Worm (Caenorhabditis elegans) whole organism, L4/young adult: ENCODE results near the gene dgk-4.
A peak's percentile ranks its signal among the peaks of the same experiment; 100 is the strongest.

Experiments
- W03F9.2 ChIP-seq: fragments of 150-350 bp; optimal IDR thresholded peaks from 2 replicates; lab custom pipeline; 2014; ENCODE audit warnings: missing biosample characterization, missing genetic modification characterization
- dao-5 ChIP-seq: sonication (generic microtip); optimal IDR thresholded peaks from 2 replicates; lab custom pipeline; 2016; ENCODE audit warnings: missing genotype, missing genetic modification characterization, moderate library complexity, missing compliant biosample characterization
- him-1 ChIP-seq: sonication (generic microtip); optimal IDR thresholded peaks from 2 replicates; lab custom pipeline; 2016; ENCODE audit warnings: missing genotype, missing genetic modification reagents, missing genetic modification characterization, missing compliant biosample characterization

The dgk-4 gene

DNA sequence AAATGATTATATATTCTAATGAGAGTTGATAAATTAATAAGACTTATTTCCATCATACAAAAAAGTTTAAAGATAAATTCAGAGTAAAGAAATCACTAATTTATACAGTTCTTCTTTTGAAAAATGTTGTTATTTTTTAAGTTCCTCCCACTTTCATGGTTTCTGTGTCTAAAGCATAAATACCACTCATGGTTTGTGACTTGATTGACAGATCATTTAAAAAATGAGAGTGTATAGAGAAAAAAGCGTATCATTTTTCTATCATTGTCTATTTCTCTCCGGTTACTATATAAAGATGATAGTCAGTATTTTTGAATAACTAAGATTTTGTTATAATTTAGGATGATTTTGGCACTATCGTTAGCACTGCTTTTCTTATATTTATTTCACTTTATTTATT is 16.5 kb upstream of the dgk-4 start, which contains the start of gene cyp-33E3:
Gene cyp-33E3 (plus strand): TSS at position 316 of the 400 bp plus-strand sequence.
- no peak for TF ChIP-seq him-1 (tag; lab: Kevin White, UChicago)
- no peak for TF ChIP-seq W03F9.2 (tag; lab: Kevin White, UChicago)
- TF ChIP-seq dao-5 (tag; lab: Kevin White, UChicago) = no peak

DNA sequence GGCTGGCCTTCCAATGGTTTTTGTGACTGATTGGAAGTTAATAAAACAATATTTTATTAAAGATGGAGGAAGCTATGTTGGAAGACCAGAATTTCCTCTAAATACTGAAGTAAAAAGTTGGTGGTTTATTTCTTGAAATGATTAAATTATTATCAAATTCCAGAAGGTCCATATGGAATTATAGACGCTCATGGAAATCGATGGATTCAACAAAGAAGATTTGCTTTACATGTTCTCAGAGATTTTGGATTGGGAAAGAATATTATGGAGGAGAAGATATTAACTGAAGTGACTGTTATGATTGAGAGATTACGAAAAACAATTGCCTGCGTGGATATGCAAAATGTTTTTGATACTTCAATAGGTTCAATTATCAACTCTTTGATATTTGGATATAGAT is 15.8 kb upstream of the dgk-4 start:
- TF ChIP-seq him-1 (tag; lab: Kevin White, UChicago) = no peak
- no peak for TF ChIP-seq dao-5 (tag; lab: Kevin White, UChicago)
- no peak for TF ChIP-seq W03F9.2 (tag; lab: Kevin White, UChicago)

DNA sequence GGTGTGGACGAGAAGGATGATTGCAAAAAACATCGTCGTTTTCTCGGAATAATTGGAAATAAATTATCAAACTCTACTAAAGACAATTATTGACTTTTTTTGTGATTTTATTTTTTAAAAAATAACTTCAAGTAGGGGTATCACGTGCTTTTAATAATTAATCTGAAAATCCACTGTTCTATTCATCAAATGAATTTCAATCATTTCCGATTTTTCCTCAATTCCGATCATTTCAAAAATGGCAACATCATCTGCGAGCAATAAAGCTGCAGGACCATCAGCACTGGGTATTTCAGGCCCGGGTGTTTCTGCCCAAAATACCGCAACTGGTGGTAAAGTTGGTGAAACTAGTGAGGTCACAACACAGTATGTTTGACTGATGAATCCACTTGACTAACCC is 14.1 kb upstream of the dgk-4 start, which contains the start of the genes F42A9.7 and F42A9.3:
Gene F42A9.7 (minus strand): TSS at position 101 of the 400 bp plus-strand sequence.
Gene F42A9.3 (plus strand): TSS at position 214 of the 400 bp plus-strand sequence.
- no peak for TF ChIP-seq W03F9.2 (tag; lab: Kevin White, UChicago)
- TF ChIP-seq dao-5 (tag; lab: Kevin White, UChicago) = no peak
- no peak for TF ChIP-seq him-1 (tag; lab: Kevin White, UChicago)

DNA sequence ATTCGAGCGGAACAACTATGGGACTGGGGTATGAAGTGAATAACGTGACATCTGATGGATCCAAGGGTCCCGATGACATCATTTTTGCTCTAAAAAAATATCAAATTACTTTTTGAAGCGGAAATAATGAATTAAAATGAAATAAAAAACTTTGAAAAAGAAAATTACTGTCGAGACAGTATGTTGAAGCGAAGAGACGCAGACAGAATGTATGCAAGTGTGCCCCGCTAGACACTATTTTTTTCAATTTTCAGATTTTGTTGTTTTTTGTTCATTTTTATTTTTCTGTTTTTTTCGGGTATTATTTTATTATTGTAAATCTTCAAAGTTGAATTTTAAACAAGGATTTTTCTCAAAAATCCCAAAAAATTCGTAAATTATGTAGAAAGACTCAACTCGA is 12.4 kb upstream of the dgk-4 start, which contains the start of gene F42A9.8:
Gene F42A9.8 (minus strand): TSS at position 88 of the 400 bp plus-strand sequence.
- TF ChIP-seq dao-5 (tag; lab: Kevin White, UChicago) (no peak), W03F9.2 (tag; lab: Kevin White, UChicago) (peak; percentile 20)

- TF ChIP-seq W03F9.2 (tag; lab: Kevin White, UChicago) = peak; percentile 61
- no peak for TF ChIP-seq dao-5 (tag; lab: Kevin White, UChicago)
These were observed 10.9 kb upstream of the dgk-4 start, which contains the start of gene lin-49 for ce11 chrIV:8620102-8620733. Gene lin-49 (plus strand): TSS chrIV:8620683.

DNA sequence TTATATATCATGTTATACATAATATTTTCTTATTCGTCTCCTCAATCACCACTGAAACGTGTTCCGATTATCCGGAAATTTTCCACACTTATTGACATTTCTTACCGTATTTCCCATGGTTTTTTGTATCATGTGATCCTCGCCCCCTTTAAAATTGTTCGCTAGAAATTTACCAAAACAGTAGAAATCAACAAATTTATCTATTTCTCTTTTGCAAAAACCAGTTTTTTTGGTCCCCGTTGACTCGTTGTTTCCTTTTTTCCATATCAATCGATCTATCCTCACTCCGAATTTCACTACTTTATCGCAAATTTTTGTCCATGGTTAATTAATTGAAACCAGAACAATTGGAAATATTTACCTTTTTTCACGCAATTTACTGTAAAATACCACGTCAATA is 5.4 kb upstream of the dgk-4 start:
- TF ChIP-seq dao-5 (tag; lab: Kevin White, UChicago) = no peak
- no peak for TF ChIP-seq W03F9.2 (tag; lab: Kevin White, UChicago)
- no peak for TF ChIP-seq him-1 (tag; lab: Kevin White, UChicago)

- no peak for TF ChIP-seq W03F9.2 (tag; lab: Kevin White, UChicago)
- no peak for TF ChIP-seq dao-5 (tag; lab: Kevin White, UChicago)
- TF ChIP-seq him-1 (tag; lab: Kevin White, UChicago) = no peak
These were observed 4.8 kb upstream of the dgk-4 start for ce11 chrIV:8626294-8626693.

- TF ChIP-seq dao-5 (tag; lab: Kevin White, UChicago) = no peak
- TF ChIP-seq him-1 (tag; lab: Kevin White, UChicago) = no peak
- TF ChIP-seq W03F9.2 (tag; lab: Kevin White, UChicago) = no peak
These were observed 3.8 kb upstream of the dgk-4 start, which contains the start of gene F42A9.11 for ce11 chrIV:8627328-8627727. Gene F42A9.11 (plus strand): TSS chrIV:8627637.

DNA sequence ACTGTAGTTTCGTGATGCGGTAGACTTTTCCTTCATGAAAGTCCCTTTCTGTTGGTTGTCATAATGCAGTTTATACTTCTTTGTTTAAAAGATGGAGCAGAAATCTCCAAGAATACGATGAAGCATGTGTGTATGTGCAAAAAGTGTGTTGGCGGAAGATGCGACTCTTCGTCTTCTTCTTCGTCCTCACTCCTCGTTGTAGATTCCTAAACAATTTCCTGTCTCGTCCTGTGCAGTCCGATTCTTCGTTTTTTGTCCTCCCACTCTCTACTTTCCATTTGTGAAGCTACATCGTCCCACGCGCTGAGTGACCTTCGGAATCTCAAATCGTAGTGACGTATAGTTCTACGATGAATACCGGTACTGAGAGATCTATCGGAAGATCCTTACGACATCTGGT is 2.9 kb upstream of the dgk-4 start:
- TF ChIP-seq dao-5 (tag; lab: Kevin White, UChicago) = no peak

ce11 chrIV:8629609-8630052 is 1.5 kb upstream of the dgk-4 start:
- TF ChIP-seq dao-5 (tag; lab: Kevin White, UChicago) (no peak), him-1 (tag; lab: Kevin White, UChicago) (peak; percentile 67)

ce11 chrIV:8630243-8630642 is 890 bp upstream of the dgk-4 start:
- no peak for TF ChIP-seq W03F9.2 (tag; lab: Kevin White, UChicago)
- no peak for TF ChIP-seq dao-5 (tag; lab: Kevin White, UChicago)

DNA sequence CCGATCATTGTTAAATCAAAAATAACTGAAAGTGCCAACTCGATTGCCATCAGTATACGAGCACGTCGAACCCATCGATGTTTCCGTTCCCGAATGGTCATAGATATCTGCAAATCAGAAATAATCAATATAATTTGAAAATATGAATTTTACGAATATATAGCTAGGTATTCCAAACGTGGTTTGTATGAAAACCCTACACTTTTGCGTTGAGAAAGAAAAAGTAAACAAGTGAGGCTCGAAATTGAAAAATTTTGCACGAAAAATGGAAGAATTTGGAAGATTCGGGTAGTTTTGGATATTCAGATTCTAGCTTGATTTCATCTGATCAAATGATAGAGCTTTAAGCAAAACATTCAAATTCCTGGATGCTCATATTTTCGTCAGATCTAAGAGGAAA is 7.6 kb downstream of the dgk-4 start, which contains the start of gene F42A9.9:
Gene F42A9.9 (minus strand): TSS at position 101 of the 400 bp plus-strand sequence.
- TF ChIP-seq dao-5 (tag; lab: Kevin White, UChicago) (no peak), W03F9.2 (tag; lab: Kevin White, UChicago) (no peak)

- TF ChIP-seq dao-5 (tag; lab: Kevin White, UChicago) (no peak), W03F9.2 (tag; lab: Kevin White, UChicago) (no peak), him-1 (tag; lab: Kevin White, UChicago) (no peak)
These were observed 13.3 kb downstream of the dgk-4 start, which contains the start of gene C49C8.3 for ce11 chrIV:8644432-8644831. Gene C49C8.3 (plus strand): TSS chrIV:8644732.

DNA sequence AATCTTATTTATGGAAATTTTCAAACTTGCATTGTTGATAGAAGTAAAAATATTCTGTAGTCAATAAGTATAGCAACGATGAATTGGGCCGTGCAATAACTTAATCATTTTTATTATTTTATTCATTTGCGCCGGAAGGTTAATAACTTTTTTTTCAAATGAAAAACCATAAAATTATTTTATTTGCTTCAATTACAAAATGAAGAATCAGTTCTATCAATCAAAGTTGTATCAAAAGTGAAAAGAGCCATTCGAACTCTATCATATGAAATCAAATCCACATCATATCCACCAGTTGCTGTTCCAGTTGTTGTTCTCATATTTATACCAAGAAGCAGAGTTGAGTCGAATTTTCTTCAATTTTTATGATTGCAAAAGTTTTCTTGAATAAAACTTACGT is 17.4 kb downstream of the dgk-4 start, which contains the start of gene cyp-33E1:
Gene cyp-33E1 (minus strand): TSS at position 101 of the 400 bp plus-strand sequence.
- TF ChIP-seq W03F9.2 (tag; lab: Kevin White, UChicago) (no peak), him-1 (tag; lab: Kevin White, UChicago) (no peak), dao-5 (tag; lab: Kevin White, UChicago) (no peak)
